Worm (Caenorhabditis elegans): ENCODE results near the gene aagr-4.

ce11 chrX:433747-434146, 26.7 kb upstream of the aagr-4 start, which contains the start of gene dve-1:
- TF ChIP-seq nhr-28 (tag; optimal IDR thresholded peaks at IDR 0.05) (no peak), elt-1 (tag; optimal IDR thresholded peaks at IDR 0.05; ENCODE audit: borderline replicate concordance, insufficient read depth) (no peak), ceh-43 (GFP tag; optimal IDR thresholded peaks at IDR 0.05) (no peak)
